Worm (Caenorhabditis elegans): ENCODE data around the gene K12D12.5.

DNA sequence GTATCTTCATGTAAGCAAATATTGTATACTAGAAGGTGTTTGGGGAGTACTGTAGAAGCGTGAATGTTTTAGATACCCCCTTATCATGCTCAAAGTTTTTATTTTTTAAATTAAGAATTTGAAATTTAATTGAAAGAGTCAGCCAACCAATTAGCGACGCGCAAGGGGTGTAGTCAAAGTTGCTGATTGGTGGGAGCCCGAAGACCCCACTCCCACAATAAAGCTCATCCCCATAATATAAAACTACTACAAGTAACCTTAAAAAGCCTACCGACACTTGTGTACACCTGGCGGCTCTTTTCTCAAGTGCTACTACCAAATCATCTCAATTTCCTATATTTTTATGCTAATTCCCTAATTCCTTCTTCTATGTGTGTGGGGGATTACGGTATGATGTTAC is 38.9 kb downstream of the K12D12.5 start:
- TF ChIP-seq skn-1 (tag; optimal IDR thresholded peaks at IDR 0.05) (no peak), unc-39 (tag; optimal IDR thresholded peaks at IDR 0.05) (no peak), nhr-11 (tag; optimal IDR thresholded peaks at IDR 0.05) (no peak), C34F6.9 (tag; optimal IDR thresholded peaks at IDR 0.05) (no peak), lin-13 (GFP tag; optimal IDR thresholded peaks at IDR 0.05) (no peak), ceh-82 (tag; optimal IDR thresholded peaks at IDR 0.05) (no peak), blmp-1 (tag; optimal IDR thresholded peaks at IDR 0.05; ENCODE audit: insufficient read depth) (no peak), alr-1 (tag; optimal IDR thresholded peaks at IDR 0.05) (no peak), mab-5 (tag; optimal IDR thresholded peaks at IDR 0.05) (no peak), ztf-4 (tag; optimal IDR thresholded peaks at IDR 0.05) (no peak), lin-39 (tag; optimal IDR thresholded peaks at IDR 0.05) (no peak)
